Fruit fly (Drosophila melanogaster) whole organism, embryonic: ENCODE results near the gene CG7120.

Experiments used
- Ada2b ChIP-seq: fragments of 200-800 bp; sonication (Bioruptor generic); IDR thresholded peaks from 2 replicates; pipeline ENCODE4 v1.3.6; 2022; ENCODE audit warnings: missing biosample characterization, missing genetic modification characterization
- CG12236 ChIP-seq: fragments of 200-800 bp; sonication (Bioruptor generic); optimal IDR thresholded peaks from 2 replicates; lab custom pipeline; 2016; ENCODE audit warnings: missing biosample characterization, missing genetic modification characterization
- CG12744 ChIP-seq: fragments of 200-800 bp; sonication (Bioruptor generic); optimal IDR thresholded peaks from 2 replicates; lab custom pipeline; 2016; ENCODE audit warnings: missing biosample characterization, missing genetic modification characterization
- CG13775 ChIP-seq: fragments of 200-800 bp; sonication (Bioruptor generic); optimal IDR thresholded peaks from 3 replicates; lab custom pipeline; 2017; ENCODE audit warnings: missing biosample characterization, mild to moderate bottlenecking, missing genetic modification characterization
- CG14667 ChIP-seq: fragments of 200-800 bp; sonication (Bioruptor generic); IDR thresholded peaks from 2 replicates; pipeline ENCODE4 v1.3.6; 2022; ENCODE audit warnings: missing biosample characterization, missing genetic modification characterization
- CG1603 ChIP-seq: fragments of 200-800 bp; sonication (Bioruptor generic); optimal IDR thresholded peaks from 2 replicates; lab custom pipeline; 2019; ENCODE audit warnings: missing biosample characterization, mild to moderate bottlenecking, missing genetic modification characterization, moderate library complexity
- CG17359 ChIP-seq: fragments of 200-800 bp; sonication (Bioruptor generic); optimal IDR thresholded peaks from 3 replicates; lab custom pipeline; 2018; ENCODE audit warnings: missing biosample characterization, mild to moderate bottlenecking, missing genetic modification characterization, moderate library complexity
- CG17612 ChIP-seq: fragments of 200-800 bp; sonication (Bioruptor generic); IDR thresholded peaks from 2 replicates; pipeline ENCODE4 v1.3.6; 2022; ENCODE audit warnings: missing biosample characterization, missing genetic modification characterization
- CG17802 ChIP-seq: fragments of 200-800 bp; sonication (Bioruptor generic); optimal IDR thresholded peaks from 2 replicates; lab custom pipeline; 2018; ENCODE audit warnings: missing biosample characterization, mild to moderate bottlenecking, missing genetic modification characterization, moderate library complexity
- CG31388 ChIP-seq: fragments of 200-800 bp; sonication (Bioruptor generic); optimal IDR thresholded peaks from 2 replicates; lab custom pipeline; 2016; ENCODE audit warnings: missing biosample characterization, missing genetic modification characterization
- CG32772 ChIP-seq: fragments of 200-800 bp; sonication (Bioruptor generic); IDR thresholded peaks from 2 replicates; pipeline ENCODE4 v1.3.6; 2022; ENCODE audit warnings: missing biosample characterization, missing genetic modification characterization
- CG43689 ChIP-seq: fragments of 200-800 bp; sonication (Bioruptor generic); IDR thresholded peaks from 2 replicates; pipeline ENCODE4 v1.3.6; 2022; ENCODE audit warnings: missing biosample characterization, missing genetic modification characterization
- CG4730 ChIP-seq: fragments of 200-800 bp; sonication (Bioruptor generic); IDR thresholded peaks from 2 replicates; pipeline ENCODE4 v1.3.6; 2022; ENCODE audit warnings: missing biosample characterization, missing genetic modification characterization
- CG6765 ChIP-seq: fragments of 200-800 bp; sonication (Bioruptor generic); optimal IDR thresholded peaks from 3 replicates; lab custom pipeline; 2017; ENCODE audit warnings: missing biosample characterization, mild to moderate bottlenecking, missing genetic modification characterization
- CG6854 ChIP-seq: fragments of 200-800 bp; sonication (Bioruptor generic); optimal IDR thresholded peaks from 3 replicates; lab custom pipeline; 2017; ENCODE audit warnings: missing biosample characterization, mild to moderate bottlenecking, missing genetic modification characterization
- CG7357 ChIP-seq: fragments of 200-800 bp; sonication (Bioruptor generic); IDR thresholded peaks from 3 replicates; pipeline ENCODE4 v1.3.6; 2022; ENCODE audit warnings: missing biosample characterization, missing genetic modification characterization
- CG7786 ChIP-seq: fragments of 200-800 bp; sonication (Bioruptor generic); optimal IDR thresholded peaks from 2 replicates; lab custom pipeline; 2016; ENCODE audit warnings: missing biosample characterization, missing genetic modification characterization
- CG9215 ChIP-seq: fragments of 200-800 bp; sonication (Bioruptor generic); IDR thresholded peaks from 2 replicates; pipeline ENCODE4 v1.3.6; 2022; ENCODE audit warnings: missing biosample characterization, missing genetic modification characterization
- CG9876 ChIP-seq: fragments of 200-800 bp; sonication (Bioruptor generic); optimal IDR thresholded peaks from 2 replicates; lab custom pipeline; 2016; ENCODE audit warnings: missing biosample characterization, missing genetic modification characterization
- Dip3 ChIP-seq: fragments of 200-800 bp; sonication (Bioruptor generic); optimal IDR thresholded peaks from 3 replicates; lab custom pipeline; 2016; ENCODE audit warnings: missing biosample characterization, missing genetic modification characterization
- Drgx ChIP-seq: fragments of 200-800 bp; sonication (Bioruptor generic); IDR thresholded peaks from 2 replicates; pipeline ENCODE4 v1.3.6; 2022; ENCODE audit warnings: missing biosample characterization, missing genetic modification characterization
- E2f1 ChIP-seq: fragments of 200-800 bp; sonication (Bioruptor generic); IDR thresholded peaks from 2 replicates; pipeline ENCODE4 v1.3.6; 2022; ENCODE audit warnings: missing biosample characterization, missing genetic modification characterization
- Elba2 ChIP-seq: fragments of 200-800 bp; sonication (Bioruptor generic); optimal IDR thresholded peaks from 3 replicates; lab custom pipeline; 2016; ENCODE audit warnings: missing biosample characterization, missing genetic modification characterization
- HLH54F ChIP-seq: fragments of 200-800 bp; sonication (Bioruptor generic); optimal IDR thresholded peaks from 3 replicates; lab custom pipeline; 2016; ENCODE audit warnings: missing biosample characterization, missing genetic modification characterization
- Hmx ChIP-seq: fragments of 200-800 bp; sonication (Bioruptor generic); optimal IDR thresholded peaks from 2 replicates; lab custom pipeline; 2016; ENCODE audit warnings: missing biosample characterization, missing genetic modification characterization
- Meics ChIP-seq: fragments of 200-800 bp; sonication (Bioruptor generic); optimal IDR thresholded peaks from 2 replicates; lab custom pipeline; 2017; ENCODE audit warnings: missing biosample characterization, mild to moderate bottlenecking, missing genetic modification characterization
- Neu2 ChIP-seq: fragments of 200-800 bp; sonication (Bioruptor generic); optimal IDR thresholded peaks from 3 replicates; lab custom pipeline; 2016; ENCODE audit warnings: missing biosample characterization, missing genetic modification characterization, borderline replicate concordance
- Oli ChIP-seq: fragments of 200-800 bp; sonication (Bioruptor generic); optimal IDR thresholded peaks from 2 replicates; lab custom pipeline; 2018; ENCODE audit warnings: missing biosample characterization, mild to moderate bottlenecking, missing genetic modification characterization, moderate library complexity
- Ptx1 ChIP-seq: fragments of 200-800 bp; sonication (Bioruptor generic); IDR thresholded peaks from 2 replicates; pipeline ENCODE4 v1.3.6; 2022; ENCODE audit warnings: missing biosample characterization, missing genetic modification characterization
- Six4 ChIP-seq: fragments of 200-800 bp; sonication (Bioruptor generic); optimal IDR thresholded peaks from 2 replicates; lab custom pipeline; 2016; ENCODE audit warnings: missing biosample characterization, missing genetic modification characterization
- Sox100B ChIP-seq: fragments of 200-800 bp; sonication (Bioruptor generic); optimal IDR thresholded peaks from 3 replicates; lab custom pipeline; 2018; ENCODE audit warnings: missing biosample characterization, mild to moderate bottlenecking, missing genetic modification characterization
- Ssrp ChIP-seq: fragments of 200-800 bp; sonication (Bioruptor generic); optimal IDR thresholded peaks from 2 replicates; lab custom pipeline; 2018; ENCODE audit warnings: missing biosample characterization, mild to moderate bottlenecking, missing genetic modification characterization, moderate library complexity
- bowl ChIP-seq: fragments of 200-800 bp; sonication (Bioruptor generic); IDR thresholded peaks from 2 replicates; pipeline ENCODE4 v1.3.6; 2022; ENCODE audit warnings: missing biosample characterization, missing genetic modification characterization
- cwo ChIP-seq: fragments of 200-800 bp; sonication (Bioruptor generic); optimal IDR thresholded peaks from 3 replicates; lab custom pipeline; 2017; ENCODE audit warnings: missing biosample characterization, missing genetic modification characterization, mild to moderate bottlenecking, moderate library complexity, missing genetic modification reagents
- esg ChIP-seq: fragments of 200-800 bp; sonication (Bioruptor generic); conservative IDR thresholded peaks from 2 replicates; pipeline ENCODE4 v1.3.6; 2022; ENCODE audit warnings: missing biosample characterization, missing genetic modification characterization
- eyg ChIP-seq: fragments of 200-800 bp; sonication (Bioruptor generic); optimal IDR thresholded peaks from 3 replicates; lab custom pipeline; 2016; ENCODE audit warnings: missing biosample characterization, missing genetic modification characterization
- fd102C ChIP-seq: fragments of 200-800 bp; sonication (Bioruptor generic); optimal IDR thresholded peaks from 2 replicates; lab custom pipeline; 2018; ENCODE audit warnings: missing biosample characterization, mild to moderate bottlenecking, missing genetic modification characterization, moderate library complexity
- fu2 ChIP-seq: fragments of 200-800 bp; sonication (Bioruptor generic); optimal IDR thresholded peaks from 2 replicates; lab custom pipeline; 2016; ENCODE audit warnings: missing biosample characterization, missing genetic modification characterization
- gro ChIP-seq: fragments of 200-800 bp; sonication (Bioruptor generic); optimal IDR thresholded peaks from 2 replicates; lab custom pipeline; 2016; ENCODE audit warnings: missing biosample characterization, missing genetic modification characterization
- gt ChIP-seq: fragments of 200-800 bp; sonication (Bioruptor generic); IDR thresholded peaks from 2 replicates; pipeline ENCODE4 v1.3.6; 2022; ENCODE audit warnings: missing biosample characterization, missing genetic modification characterization
- kah ChIP-seq: fragments of 200-800 bp; sonication (Bioruptor generic); optimal IDR thresholded peaks from 2 replicates; lab custom pipeline; 2018; ENCODE audit warnings: missing biosample characterization, mild to moderate bottlenecking, missing genetic modification characterization
- mirr ChIP-seq: fragments of 200-800 bp; sonication (Bioruptor generic); optimal IDR thresholded peaks from 3 replicates; lab custom pipeline; 2018; ENCODE audit warnings: missing biosample characterization, mild to moderate bottlenecking, missing genetic modification characterization
- pho ChIP-seq: fragments of 200-800 bp; sonication (Bioruptor generic); optimal IDR thresholded peaks from 2 replicates; lab custom pipeline; 2016; ENCODE audit warnings: missing biosample characterization, missing genetic modification characterization
- schlank ChIP-seq: fragments of 200-800 bp; sonication (Bioruptor generic); optimal IDR thresholded peaks from 2 replicates; lab custom pipeline; 2018; ENCODE audit warnings: missing biosample characterization, mild to moderate bottlenecking, missing genetic modification characterization
- sima ChIP-seq: fragments of 200-800 bp; sonication (Bioruptor generic); optimal IDR thresholded peaks from 2 replicates; lab custom pipeline; 2016; ENCODE audit warnings: missing biosample characterization, missing genetic modification characterization
- slp2 ChIP-seq: fragments of 200-800 bp; sonication (Bioruptor generic); optimal IDR thresholded peaks from 2 replicates; lab custom pipeline; 2016; ENCODE audit warnings: missing biosample characterization, missing genetic modification characterization
- stc ChIP-seq: fragments of 200-800 bp; sonication (Bioruptor generic); IDR thresholded peaks from 2 replicates; pipeline ENCODE4 v1.3.6; 2022; ENCODE audit warnings: missing biosample characterization, missing genetic modification characterization
- tap ChIP-seq: fragments of 200-800 bp; optimal IDR thresholded peaks from 3 replicates; lab custom pipeline; 2019; ENCODE audit warnings: missing biosample characterization, mild to moderate bottlenecking, missing genetic modification characterization, moderate library complexity
- tio ChIP-seq: fragments of 200-800 bp; sonication (Bioruptor generic); optimal IDR thresholded peaks from 2 replicates; lab custom pipeline; 2017; ENCODE audit warnings: missing biosample characterization, missing genetic modification characterization, inconsistent platforms
- ttk ChIP-seq: fragments of 200-800 bp; sonication (Bioruptor generic); IDR thresholded peaks from 2 replicates; pipeline ENCODE4 v2.1.2; 2022; ENCODE audit warnings: missing biosample characterization, missing genetic modification characterization
- usp ChIP-seq: fragments of >200 bp; optimal IDR thresholded peaks from 2 replicates; lab custom pipeline; 2017; ENCODE audit warnings: missing biosample characterization, missing genetic modification characterization
- wor ChIP-seq: fragments of 200-800 bp; sonication (Bioruptor generic); IDR thresholded peaks from 2 replicates; pipeline ENCODE4 v1.3.6; 2022; ENCODE audit warnings: missing biosample characterization, missing genetic modification characterization
- yki ChIP-seq: fragments of >200 bp; optimal IDR thresholded peaks from 3 replicates; lab custom pipeline; 2018
- zfh1 ChIP-seq: fragments of 200-800 bp; sonication (Bioruptor generic); IDR thresholded peaks from 3 replicates; pipeline ENCODE4 v1.3.6; 2022; ENCODE audit warnings: missing biosample characterization, missing genetic modification characterization

CG7120 gene

dm6 chr3L:8418984-8419383 is 23.2 kb downstream of the CG7120 start (continued):
- TF ChIP-seq CG7357 (GFP tag; lab: Robert Waterston, UW) (no peak), CG6854 (GFP tag; lab: Kevin White, UChicago) (no peak), CG9876 (no peak), Ptx1 (GFP tag; lab: Robert Waterston, UW) (no peak; the same call in 1 of the 2 replicates), CG1603 (tag; lab: Kevin White, UChicago) (no peak), usp (GFP tag; lab: Kevin White, UChicago) (no peak), Dip3 (GFP tag; lab: Kevin White, UChicago) (no peak), Drgx (GFP tag; lab: Robert Waterston, UW) (peak; percentile 93), Ssrp (tag; lab: Kevin White, UChicago) (peak; percentile 29), CG12236 (GFP tag; lab: Kevin White, UChicago) (no peak), CG7786 (no peak), Meics (GFP tag; lab: Kevin White, UChicago) (no peak), gt (GFP tag; lab: Robert Waterston, UW) (no peak), CG12744 (GFP tag; lab: Kevin White, UChicago) (no peak), tap (tag; lab: Kevin White, UChicago) (no peak), kah (no peak), CG43689 (GFP tag; lab: Robert Waterston, UW) (no peak), schlank (tag; lab: Kevin White, UChicago) (no peak), CG31388 (GFP tag; lab: Kevin White, UChicago) (no peak), fd102C (GFP tag; lab: Kevin White, UChicago) (no peak), wor (GFP tag; lab: Robert Waterston, UW) (no peak), CG6765 (GFP tag; lab: Kevin White, UChicago) (no peak), fu2 (GFP tag; lab: Kevin White, UChicago) (no peak), CG9215 (GFP tag; lab: Robert Waterston, UW) (no peak), pho (GFP tag; lab: Kevin White, UChicago) (no peak), Neu2 (no peak), Elba2 (GFP tag; lab: Kevin White, UChicago) (no peak), esg (GFP tag; lab: Robert Waterston, UW) (no peak; the same call in 1 of the 2 replicates), cwo (GFP tag; lab: Kevin White, UChicago) (no peak), sima (GFP tag; lab: Kevin White, UChicago) (no peak), Hmx (GFP tag; lab: Kevin White, UChicago) (no peak), E2f1 (GFP tag; lab: Robert Waterston, UW) (peak; percentile 34; the same call in 1 of the 2 replicates), eyg (GFP tag; lab: Kevin White, UChicago) (no peak), zfh1 (GFP tag; lab: Robert Waterston, UW) (peak; percentile 64; the same call in 1 of the 3 replicates), CG17612 (GFP tag; lab: Robert Waterston, UW) (no peak), slp2 (no peak), yki (lab: Kevin White, UChicago) (no peak), Ada2b (GFP tag; lab: Robert Waterston, UW) (no peak), mirr (GFP tag; lab: Kevin White, UChicago) (no peak), stc (GFP tag; lab: Robert Waterston, UW) (0 out of 2 replicates have a peak, but pooled peaks have one; percentile 17), CG13775 (no peak), CG4730 (GFP tag; lab: Robert Waterston, UW) (no peak), HLH54F (GFP tag; lab: Kevin White, UChicago) (no peak), Oli (tag; lab: Kevin White, UChicago) (peak; percentile 16), bowl (GFP tag; lab: Robert Waterston, UW) (no peak), tio (GFP tag; lab: Kevin White, UChicago) (no peak), CG14667 (GFP tag; lab: Robert Waterston, UW) (no peak), gro (no peak), Six4 (GFP tag; lab: Kevin White, UChicago) (no peak), CG32772 (0 out of 2 replicates have a peak, but pooled peaks have one; percentile 20), Sox100B (GFP tag; lab: Kevin White, UChicago) (no peak), CG17802 (tag; lab: Kevin White, UChicago) (no peak), CG17359 (peak; percentile 37), ttk (GFP tag; lab: Robert Waterston, UW) (no peak)
